Worm (Caenorhabditis elegans) whole organism, late embryonic: ENCODE results near the gene W07G4.5.

Experiments
- C08G9.2 ChIP-seq: sonication (generic microtip); optimal IDR thresholded peaks from 2 replicates; lab custom pipeline; 2016; ENCODE audit warnings: mild to moderate bottlenecking, missing genetic modification characterization, moderate library complexity, missing compliant biosample characterization
- F13H6.1 ChIP-seq: sonication (generic microtip); optimal IDR thresholded peaks from 2 replicates; lab custom pipeline; 2016; ENCODE audit warnings: missing genetic modification characterization, missing compliant biosample characterization
- K09A11.1 ChIP-seq: sonication (generic microtip); optimal IDR thresholded peaks from 2 replicates; lab custom pipeline; 2017; ENCODE audit warnings: antibody characterized with exemption, mild to moderate bottlenecking, missing genetic modification characterization, missing compliant biosample characterization; ENCODE audit not compliant: insufficient read depth
- ahr-1 ChIP-seq: sonication (generic microtip); optimal IDR thresholded peaks from 2 replicates; lab custom pipeline; 2016; ENCODE audit warnings: missing genetic modification characterization, missing compliant biosample characterization
- ama-1 ChIP-seq: fragments of 150-350 bp; optimal IDR thresholded peaks from 2 replicates; lab custom pipeline; 2014
- ceh-14 ChIP-seq: sonication (generic microtip); optimal IDR thresholded peaks from 2 replicates; lab custom pipeline; 2016; ENCODE audit warnings: missing genotype, missing genetic modification characterization, missing compliant biosample characterization
- ceh-18 ChIP-seq: sonication (generic microtip); optimal IDR thresholded peaks from 2 replicates; lab custom pipeline; 2016; ENCODE audit warnings: missing genetic modification characterization, missing compliant biosample characterization
- ceh-19 ChIP-seq: fragments of 200-800 bp; sonication (Bioruptor generic); optimal IDR thresholded peaks from 2 replicates; lab custom pipeline; 2018; ENCODE audit warnings: mild to moderate bottlenecking, missing genetic modification characterization, missing compliant biosample characterization
- ceh-24 ChIP-seq: sonication (generic microtip); optimal IDR thresholded peaks from 2 replicates; lab custom pipeline; 2016; ENCODE audit warnings: mild to moderate bottlenecking, missing genetic modification characterization, missing compliant biosample characterization
- ceh-30 ChIP-seq: fragments of 150-350 bp; optimal IDR thresholded peaks from 2 replicates; lab custom pipeline; 2014; ENCODE audit warnings: missing biosample characterization, missing genetic modification characterization
- ceh-31 ChIP-seq: sonication (generic microtip); optimal IDR thresholded peaks from 2 replicates; lab custom pipeline; 2016; ENCODE audit warnings: missing genetic modification characterization, missing compliant biosample characterization
- ceh-34 ChIP-seq: sonication (generic microtip); optimal IDR thresholded peaks from 2 replicates; lab custom pipeline; 2016; ENCODE audit warnings: mild to moderate bottlenecking, missing genetic modification characterization, missing compliant biosample characterization
- ceh-9 ChIP-seq: sonication (generic microtip); optimal IDR thresholded peaks from 2 replicates; lab custom pipeline; 2016; ENCODE audit warnings: mild to moderate bottlenecking, missing genetic modification characterization, inconsistent platforms, missing compliant biosample characterization
- che-1 ChIP-seq: sonication (generic microtip); optimal IDR thresholded peaks from 2 replicates; lab custom pipeline; 2016; ENCODE audit warnings: mild to moderate bottlenecking, missing genetic modification characterization, missing compliant biosample characterization
- dve-1 ChIP-seq: sonication (generic microtip); optimal IDR thresholded peaks from 2 replicates; lab custom pipeline; 2017; ENCODE audit warnings: antibody characterized with exemption, mild to moderate bottlenecking, missing genetic modification characterization, missing compliant biosample characterization
- elt-2 ChIP-seq: sonication (generic microtip); optimal IDR thresholded peaks from 2 replicates; lab custom pipeline; 2016; ENCODE audit warnings: missing genetic modification reagents, missing genetic modification characterization, missing compliant biosample characterization
- ets-4 ChIP-seq: sonication (generic microtip); optimal IDR thresholded peaks from 2 replicates; lab custom pipeline; 2016; ENCODE audit warnings: missing genetic modification characterization, missing compliant biosample characterization
- fkh-10 ChIP-seq: fragments of 150-350 bp; optimal IDR thresholded peaks from 2 replicates; lab custom pipeline; 2014; ENCODE audit warnings: missing biosample characterization, missing genetic modification reagents, missing genetic modification characterization
- fkh-6 ChIP-seq: sonication (generic microtip); optimal IDR thresholded peaks from 2 replicates; lab custom pipeline; 2016; ENCODE audit warnings: missing genetic modification characterization, missing compliant biosample characterization
- hlh-15 ChIP-seq: sonication (generic microtip); optimal IDR thresholded peaks from 2 replicates; lab custom pipeline; 2016; ENCODE audit warnings: missing genetic modification characterization, missing compliant biosample characterization
- nfya-1 ChIP-seq: sonication (generic microtip); optimal IDR thresholded peaks from 2 replicates; lab custom pipeline; 2017; ENCODE audit warnings: missing genetic modification characterization, mild to moderate bottlenecking, missing compliant biosample characterization, antibody characterized with exemption, moderate library complexity
- nhr-11 ChIP-seq: fragments of 150-350 bp; optimal IDR thresholded peaks from 2 replicates; lab custom pipeline; 2014; ENCODE audit warnings: missing biosample characterization, missing genetic modification characterization
- nhr-232 ChIP-seq: sonication (generic microtip); optimal IDR thresholded peaks from 2 replicates; lab custom pipeline; 2016; ENCODE audit warnings: missing genetic modification characterization, missing compliant biosample characterization
- odd-2 ChIP-seq: sonication (generic microtip); optimal IDR thresholded peaks from 2 replicates; lab custom pipeline; 2017; ENCODE audit warnings: antibody characterized with exemption, mild to moderate bottlenecking, missing genetic modification characterization, missing compliant biosample characterization
- pqm-1 ChIP-seq: sonication (generic microtip); optimal IDR thresholded peaks from 2 replicates; lab custom pipeline; 2016; ENCODE audit warnings: missing genetic modification characterization, missing compliant biosample characterization
- pros-1 ChIP-seq: fragments of 150-350 bp; optimal IDR thresholded peaks from 2 replicates; lab custom pipeline; 2014; ENCODE audit warnings: missing biosample characterization, missing genetic modification reagents, missing genetic modification characterization
- ref-2 ChIP-seq: sonication (generic microtip); optimal IDR thresholded peaks from 2 replicates; lab custom pipeline; 2016; ENCODE audit warnings: missing genetic modification characterization, missing compliant biosample characterization
- rnt-1 ChIP-seq: sonication (generic microtip); optimal IDR thresholded peaks from 2 replicates; lab custom pipeline; 2016; ENCODE audit warnings: missing genetic modification characterization, missing compliant biosample characterization
- syd-9 ChIP-seq: sonication (generic microtip); optimal IDR thresholded peaks from 2 replicates; lab custom pipeline; 2016; ENCODE audit warnings: mild to moderate bottlenecking, missing genetic modification characterization, moderate library complexity, missing compliant biosample characterization
- tbx-2 ChIP-seq: sonication (generic microtip); optimal IDR thresholded peaks from 2 replicates; lab custom pipeline; 2016; ENCODE audit warnings: missing genetic modification characterization, missing compliant biosample characterization
- unc-3 ChIP-seq, 2 experiments: fragments of 200-800 bp in 1 of 2; sonication (Bioruptor generic) in 1 of 2; sonication (generic microtip) in 1 of 2; conservative IDR thresholded peaks in 1 of 2; optimal IDR thresholded peaks in 1 of 2; 2 replicates each; pipeline versions ENCODE4 v1.3.6 to Lab custom; 2016 to 2022; ENCODE audit warnings: missing compliant biosample characterization in 2 of 2, missing genetic modification characterization in 2 of 2, missing genetic modification reagents in 1 of 2
- unc-42 ChIP-seq: sonication (generic microtip); optimal IDR thresholded peaks from 2 replicates; lab custom pipeline; 2016; ENCODE audit warnings: missing genotype, missing genetic modification characterization, missing compliant biosample characterization
- unc-55 ChIP-seq: sonication (generic microtip); optimal IDR thresholded peaks from 2 replicates; lab custom pipeline; 2017; ENCODE audit warnings: missing biosample characterization, missing genetic modification reagents, missing genetic modification characterization

Gene W07G4.5

ce11 chrV:13085917-13086552, 38.3 kb downstream of the W07G4.5 start:
- TF ChIP-seq ceh-34 (tag; lab: Kevin White, UChicago): peak; percentile 48
- peak; percentile 91 for TF ChIP-seq ceh-18
- TF ChIP-seq ref-2 (tag; lab: Kevin White, UChicago): peak; percentile 14
- peak; percentile 20 for TF ChIP-seq syd-9 (tag; lab: Kevin White, UChicago)
- no peak for TF ChIP-seq ahr-1
- TF ChIP-seq F13H6.1 (tag; lab: Kevin White, UChicago): peak; percentile 51
- peak; percentile 10 for TF ChIP-seq elt-2 (tag; lab: Kevin White, UChicago)
- TF ChIP-seq K09A11.1 (tag; lab: Kevin White, UChicago): no peak
- peak; percentile 55 for TF ChIP-seq tbx-2 (tag; lab: Kevin White, UChicago)
- TF ChIP-seq fkh-6: no peak
- peak; percentile 6 for TF ChIP-seq ceh-14 (tag; lab: Kevin White, UChicago)
- TF ChIP-seq ceh-31 (tag; lab: Kevin White, UChicago): peak; percentile 54
- TF ChIP-seq nhr-232 (tag; lab: Kevin White, UChicago): no peak
- TF ChIP-seq rnt-1 (tag; lab: Kevin White, UChicago): peak; percentile 54
- TF ChIP-seq C08G9.2: peak; percentile 28
- peak; percentile 24 for TF ChIP-seq unc-42 (tag; lab: Kevin White, UChicago)
- peak; percentile 90 for TF ChIP-seq unc-55 (GFP tag; lab: Kevin White, UChicago)
- TF ChIP-seq nfya-1: peak; percentile 66

- TF ChIP-seq ceh-18 (peak; percentile 32), K09A11.1 (tag; lab: Kevin White, UChicago) (no peak)
Observed at ce11 chrV:13088485-13088884, 40.7 kb downstream of the W07G4.5 start.

DNA sequence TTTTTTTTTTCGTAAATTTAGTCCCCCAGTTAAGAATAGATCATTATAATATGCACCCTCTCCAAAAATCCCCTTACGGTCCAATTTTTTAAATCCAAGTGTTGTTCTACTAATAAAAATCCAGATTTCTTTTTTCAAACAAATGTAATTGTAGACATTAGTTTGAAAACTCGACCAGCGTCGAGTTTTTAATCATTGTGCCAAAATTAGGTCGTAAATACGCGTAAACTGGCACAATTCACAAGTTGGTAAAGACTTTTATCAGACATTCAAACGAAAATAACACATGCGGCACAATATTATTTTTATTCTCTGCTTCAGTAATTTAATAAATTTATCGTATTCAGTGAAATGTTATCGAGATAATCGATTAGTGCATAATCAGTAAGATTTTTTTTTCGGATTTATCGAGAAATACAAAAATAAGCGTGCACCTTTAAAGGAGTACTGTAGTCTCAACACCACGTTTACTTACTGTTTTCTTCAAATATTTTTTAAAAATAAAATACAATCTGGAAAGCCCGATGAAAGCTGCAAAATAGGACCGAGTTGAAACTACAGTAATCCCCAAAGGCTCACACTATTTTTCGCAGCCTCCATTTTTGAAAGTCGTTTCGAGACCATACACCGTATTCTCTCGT, 42.5 kb downstream of the W07G4.5 start, which contains the start of gene C34B4.4:
TSS of gene C34B4.4 (plus strand) at position 276 of the 641 bp plus-strand sequence.
- TF ChIP-seq nhr-11 (tag; lab: Kevin White, UChicago): no peak
- TF ChIP-seq ets-4 (tag; lab: Kevin White, UChicago): no peak
- TF ChIP-seq che-1: no peak

DNA sequence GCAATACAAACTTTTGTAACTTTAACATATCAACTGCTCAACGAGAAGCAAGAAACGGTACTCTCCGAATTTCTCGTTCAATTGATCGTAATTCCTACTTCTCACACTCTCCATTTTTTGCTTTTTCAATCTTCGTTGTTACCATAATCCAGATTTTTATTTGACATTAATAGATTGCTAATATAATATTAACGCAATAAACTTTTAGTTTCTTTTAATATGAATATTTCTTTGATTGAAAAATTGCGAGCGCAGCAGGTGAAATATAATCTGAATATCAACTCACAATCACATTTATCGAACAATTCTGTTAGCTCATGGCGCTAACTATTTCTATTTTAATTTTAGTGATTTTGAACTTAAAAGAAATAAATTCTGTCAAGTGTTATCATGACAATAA, 44.6 kb downstream of the W07G4.5 start, which contains the start of gene lurp-4:
TSS of gene lurp-4 (plus strand) at position 301 of the 400 bp plus-strand sequence.
- TF ChIP-seq fkh-6 (no peak), ceh-19 (GFP tag; lab: Kevin White, UChicago) (no peak), ceh-24 (no peak), odd-2 (tag; lab: Kevin White, UChicago) (no peak), pros-1 (tag; lab: Kevin White, UChicago) (no peak), dve-1 (tag; lab: Kevin White, UChicago) (no peak), ama-1 (lab: Kevin White, UChicago) (no peak), hlh-15 (tag; lab: Kevin White, UChicago) (no peak), ceh-9 (no peak), ceh-34 (tag; lab: Kevin White, UChicago) (no peak), ceh-30 (tag; lab: Kevin White, UChicago) (no peak), ceh-18 (no peak), unc-3 (GFP tag; conservative IDR thresholded peaks at IDR 0.05; lab: Robert Waterston, UW) (no peak), unc-3 (tag; optimal IDR thresholded peaks at IDR 0.05; lab: Kevin White, UChicago) (no peak), tbx-2 (tag; lab: Kevin White, UChicago) (no peak), pqm-1 (no peak), fkh-10 (GFP tag; lab: Kevin White, UChicago) (no peak), unc-55 (GFP tag; lab: Kevin White, UChicago) (no peak)
- TF ChIP-seq, all 69 proteins: peak for 0
